Worm (Caenorhabditis elegans) whole organism, midembryonic: ENCODE results near the gene F42H10.2.

Experiments
- T22C8.4 ChIP-seq: fragments of 200-800 bp; sonication (Bioruptor generic); IDR thresholded peaks from 2 replicates; pipeline ENCODE4 v1.3.6; 2022; ENCODE audit warnings: missing genetic modification characterization, missing compliant biosample characterization
- flt-1 ChIP-seq: fragments of 200-800 bp; sonication (Bioruptor generic); IDR thresholded peaks from 2 replicates; pipeline ENCODE4 v1.3.6; 2022; ENCODE audit warnings: missing genetic modification characterization, missing compliant biosample characterization
- klf-2 ChIP-seq: fragments of 200-800 bp; sonication (Bioruptor generic); conservative IDR thresholded peaks from 2 replicates; pipeline ENCODE4 v1.3.6; 2022; ENCODE audit warnings: missing genetic modification reagents, missing genetic modification characterization, missing compliant biosample characterization
- ref-1 ChIP-seq: fragments of 200-800 bp; sonication (Bioruptor generic); conservative IDR thresholded peaks from 2 replicates; pipeline ENCODE4 v1.3.6; 2022; ENCODE audit warnings: missing genetic modification reagents, missing genetic modification characterization, missing compliant biosample characterization
- tab-1 ChIP-seq: fragments of 200-800 bp; sonication (Bioruptor generic); IDR thresholded peaks from 2 replicates; pipeline ENCODE4 v1.3.6; 2022; ENCODE audit warnings: missing genetic modification characterization, missing compliant biosample characterization
- ztf-29 ChIP-seq: fragments of 200-800 bp; sonication (Bioruptor generic); IDR thresholded peaks from 2 replicates; pipeline ENCODE4 v1.3.6; 2022; ENCODE audit warnings: missing genetic modification reagents, missing genetic modification characterization, missing compliant biosample characterization

DNA sequence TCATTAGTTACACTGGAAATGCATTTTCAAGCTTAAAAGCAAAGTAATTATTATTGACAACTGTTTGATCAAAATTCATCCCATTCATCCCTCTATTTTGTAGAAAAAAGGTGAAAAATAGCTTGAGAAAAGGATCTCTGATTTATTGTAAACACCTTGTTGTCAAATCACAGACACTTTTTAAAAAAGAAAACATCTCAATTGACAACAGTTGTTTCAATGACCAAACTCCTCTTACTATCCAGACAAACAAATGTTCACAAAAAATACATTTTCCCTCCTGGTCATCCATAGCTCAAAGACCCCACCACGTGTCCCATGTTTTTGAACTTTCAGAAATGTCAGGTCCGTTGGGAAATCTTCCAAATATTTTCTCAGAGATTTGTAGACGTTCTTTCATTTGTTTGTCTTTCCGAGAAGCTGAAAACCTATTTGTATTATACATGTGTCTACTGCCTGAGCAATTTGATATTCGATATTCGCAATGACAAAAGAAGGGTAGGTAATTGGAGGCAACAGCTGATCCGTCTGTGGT, 44.3 kb downstream of the F42H10.2 start, which contains the start of gene trp-1:
- TF ChIP-seq tab-1 (GFP tag; lab: Robert Waterston, UW), result no peak
- TF ChIP-seq flt-1 (GFP tag; lab: Robert Waterston, UW), result no peak
- TF ChIP-seq ztf-29 (GFP tag; lab: Robert Waterston, UW), result no peak
- TF ChIP-seq klf-2 (GFP tag; lab: Robert Waterston, UW), result no peak
- TF ChIP-seq T22C8.4 (GFP tag; lab: Robert Waterston, UW), result no peak
- no peak for TF ChIP-seq ref-1 (GFP tag; lab: Robert Waterston, UW)
